Worm (Caenorhabditis elegans) whole organism, L4 larva: ENCODE measurements around the gene txt-18.

ENCODE experiments used
- D1046.2 ChIP-seq: fragments of 200-800 bp; sonication (Bioruptor generic); IDR thresholded peaks from 2 replicates; pipeline ENCODE4 v1.3.6; 2022; ENCODE audit warnings: missing genetic modification characterization, missing compliant biosample characterization
- R02D3.7 ChIP-seq: fragments of 150-350 bp; sonication (generic microtip); optimal IDR thresholded peaks from 3 replicates; lab custom pipeline; 2014; ENCODE audit warnings: missing biosample characterization, missing genetic modification characterization
- T20F7.1 ChIP-seq: fragments of 200-800 bp; sonication (Bioruptor generic); optimal IDR thresholded peaks from 2 replicates; lab custom pipeline; 2018; ENCODE audit warnings: mild to moderate bottlenecking, missing genetic modification characterization, missing compliant biosample characterization
- Y105C5A.15 ChIP-seq: fragments of 200-800 bp; sonication (Bioruptor generic); IDR thresholded peaks from 2 replicates; pipeline ENCODE4 v1.3.6; 2022; ENCODE audit warnings: missing genetic modification characterization, missing compliant biosample characterization
- Y5F2A.4 ChIP-seq: fragments of 200-800 bp; sonication (Bioruptor generic); optimal IDR thresholded peaks from 2 replicates; lab custom pipeline; 2018; ENCODE audit warnings: mild to moderate bottlenecking, missing genetic modification characterization, missing compliant biosample characterization
- aha-1 ChIP-seq: fragments of 150-350 bp; peaks from one replicate; lab custom pipeline; 2014; ENCODE audit warnings: missing biosample characterization, missing genetic modification characterization
- aly-2 ChIP-seq: sonication (generic microtip); optimal IDR thresholded peaks from 2 replicates; lab custom pipeline; 2018; ENCODE audit warnings: missing biosample characterization, missing genetic modification characterization
- arid-1 ChIP-seq: fragments of 200-800 bp; sonication (Bioruptor generic); conservative IDR thresholded peaks from 2 replicates; pipeline ENCODE4 v1.3.6; 2022; ENCODE audit warnings: missing genetic modification reagents, missing genetic modification characterization, missing compliant biosample characterization
- ceh-82 ChIP-seq: sonication (generic microtip); optimal IDR thresholded peaks from 2 replicates; lab custom pipeline; 2017; ENCODE audit warnings: missing biosample characterization, missing genetic modification characterization
- daf-16 ChIP-seq, 3 experiments: sonication (generic microtip); optimal IDR thresholded peaks; 2 replicates each; lab custom pipeline; 2016 to 2017; ENCODE audit warnings: missing genetic modification characterization in 3 of 3, missing genetic modification reagents in 3 of 3, mild to moderate bottlenecking in 2 of 3, missing compliant biosample characterization in 2 of 3, missing biosample characterization in 1 of 3, moderate library complexity in 1 of 3
- daf-19 ChIP-seq: fragments of 200-800 bp; sonication (Bioruptor generic); conservative IDR thresholded peaks from 2 replicates; pipeline ENCODE4 v1.3.6; 2022; ENCODE audit warnings: missing genetic modification characterization, missing compliant biosample characterization
- daf-8 ChIP-seq: fragments of 200-800 bp; sonication (Bioruptor generic); IDR thresholded peaks from 2 replicates; pipeline ENCODE4 v1.3.6; 2022; ENCODE audit warnings: missing genetic modification characterization, missing compliant biosample characterization
- dmd-9 ChIP-seq: fragments of 200-800 bp; sonication (Bioruptor generic); IDR thresholded peaks from 2 replicates; pipeline ENCODE4 v1.3.6; 2022; ENCODE audit warnings: missing genetic modification reagents, missing genetic modification characterization, missing compliant biosample characterization
- egl-43 ChIP-seq: fragments of 200-800 bp; sonication (Bioruptor generic); IDR thresholded peaks from 2 replicates; pipeline ENCODE4 v1.3.6; 2022; ENCODE audit warnings: missing genetic modification reagents, missing genetic modification characterization, missing compliant biosample characterization
- fos-1 ChIP-seq: fragments of 150-350 bp; optimal IDR thresholded peaks from 2 replicates; lab custom pipeline; 2014; ENCODE audit warnings: missing biosample characterization, missing genetic modification characterization
- gei-8 ChIP-seq: fragments of 200-800 bp; sonication (Bioruptor generic); optimal IDR thresholded peaks from 2 replicates; lab custom pipeline; 2018; ENCODE audit warnings: mild to moderate bottlenecking, missing genetic modification characterization, missing compliant biosample characterization
- hif-1 ChIP-seq, 2 experiments: sonication (generic microtip); optimal IDR thresholded peaks; 2 replicates each; lab custom pipeline; 2016 to 2017; ENCODE audit warnings: missing compliant biosample characterization in 2 of 2, missing genetic modification characterization in 2 of 2, missing genetic modification reagents in 2 of 2, missing genotype in 2 of 2, mild to moderate bottlenecking in 1 of 2
- hlh-11 ChIP-seq: fragments of 200-800 bp; sonication (Bioruptor generic); optimal IDR thresholded peaks from 2 replicates; lab custom pipeline; 2018; ENCODE audit warnings: mild to moderate bottlenecking, missing genetic modification characterization, missing compliant biosample characterization
- hlh-30 ChIP-seq: sonication (generic microtip); optimal IDR thresholded peaks from 2 replicates; lab custom pipeline; 2017; ENCODE audit warnings: antibody characterized with exemption, mild to moderate bottlenecking, missing genetic modification characterization, missing compliant biosample characterization; ENCODE audit not compliant: insufficient read depth
- lin-29 ChIP-seq: fragments of 200-800 bp; sonication (Bioruptor generic); IDR thresholded peaks from 2 replicates; pipeline ENCODE4 v1.3.6; 2022; ENCODE audit warnings: missing genetic modification reagents, missing genetic modification characterization, missing compliant biosample characterization
- lsy-2 ChIP-seq, 2 experiments: fragments of 150-350 bp in 1 of 2; sonication (generic microtip) in 1 of 2; optimal IDR thresholded peaks; 2 replicates each; lab custom pipeline; 2014 to 2017; ENCODE audit warnings: missing biosample characterization in 2 of 2, missing genetic modification characterization in 2 of 2
- madf-5 ChIP-seq, 2 experiments: fragments of 200-800 bp; sonication (Bioruptor generic); IDR thresholded peaks; 2 replicates each; pipeline ENCODE4 v1.3.6; 2022; ENCODE audit warnings: missing compliant biosample characterization in 2 of 2, missing genetic modification characterization in 2 of 2
- mep-1 ChIP-seq: fragments of 150-350 bp; sonication (generic microtip); optimal IDR thresholded peaks from 3 replicates; lab custom pipeline; 2014; ENCODE audit warnings: missing biosample characterization, missing genetic modification characterization
- mes-2 ChIP-seq: sonication (generic microtip); optimal IDR thresholded peaks from 2 replicates; lab custom pipeline; 2016; ENCODE audit warnings: missing genotype, mild to moderate bottlenecking, missing genetic modification characterization, missing compliant biosample characterization; ENCODE audit not compliant: poor library complexity, severe bottlenecking
- nhr-102 ChIP-seq: sonication (generic microtip); optimal IDR thresholded peaks from 2 replicates; lab custom pipeline; 2016; ENCODE audit warnings: mild to moderate bottlenecking, missing genetic modification characterization, moderate library complexity, missing compliant biosample characterization
- nhr-11 ChIP-seq: fragments of 150-350 bp; optimal IDR thresholded peaks from 2 replicates; lab custom pipeline; 2014; ENCODE audit warnings: missing biosample characterization, missing genetic modification characterization
- nhr-111 ChIP-seq: fragments of 200-800 bp; sonication (Bioruptor generic); optimal IDR thresholded peaks from 2 replicates; lab custom pipeline; 2018; ENCODE audit warnings: mild to moderate bottlenecking, missing genetic modification characterization, missing compliant biosample characterization
- nhr-25 ChIP-seq: sonication (generic microtip); optimal IDR thresholded peaks from 2 replicates; lab custom pipeline; 2017; ENCODE audit warnings: missing genetic modification characterization, mild to moderate bottlenecking, missing compliant biosample characterization, antibody characterized with exemption, moderate library complexity, borderline replicate concordance; ENCODE audit not compliant: insufficient read depth
- nhr-28 ChIP-seq: fragments of 150-350 bp; optimal IDR thresholded peaks from 2 replicates; lab custom pipeline; 2014; ENCODE audit warnings: missing biosample characterization, missing genetic modification characterization
- nhr-48 ChIP-seq: sonication (generic microtip); optimal IDR thresholded peaks from 2 replicates; lab custom pipeline; 2016; ENCODE audit warnings: mild to moderate bottlenecking, missing genetic modification characterization, missing compliant biosample characterization
- php-3 ChIP-seq: fragments of 200-800 bp; sonication (Bioruptor generic); IDR thresholded peaks from 2 replicates; pipeline ENCODE4 v1.3.6; 2022; ENCODE audit warnings: missing genetic modification reagents, missing genetic modification characterization, missing compliant biosample characterization
- rbr-2 ChIP-seq: sonication (generic microtip); optimal IDR thresholded peaks from 2 replicates; lab custom pipeline; 2016; ENCODE audit warnings: missing genotype, missing genetic modification characterization, missing compliant biosample characterization
- tag-97 ChIP-seq: fragments of 200-800 bp; sonication (Bioruptor generic); IDR thresholded peaks from 2 replicates; pipeline ENCODE4 v1.3.6; 2022; ENCODE audit warnings: missing genetic modification characterization, missing compliant biosample characterization
- unc-130 ChIP-seq: sonication (generic microtip); optimal IDR thresholded peaks from 2 replicates; lab custom pipeline; 2016; ENCODE audit warnings: missing genetic modification reagents, missing genetic modification characterization, missing compliant biosample characterization
- unc-62 ChIP-seq, 3 experiments: fragments of 150-350 bp in 1 of 3; sonication (generic microtip); optimal IDR thresholded peaks in 2 of 3; peaks in 1 of 3; 1 replicate in 1 of 3; 2 replicates in 2 of 3; lab custom pipeline; 2014 to 2017; ENCODE audit warnings: missing biosample characterization in 3 of 3, missing genetic modification characterization in 3 of 3, missing genetic modification reagents in 3 of 3, missing genotype in 1 of 3
- zfp-3 ChIP-seq: fragments of 200-800 bp; sonication (Bioruptor generic); conservative IDR thresholded peaks from 2 replicates; pipeline ENCODE4 v1.3.6; 2022; ENCODE audit warnings: missing genetic modification reagents, missing genetic modification characterization, missing compliant biosample characterization
- zip-11 ChIP-seq: fragments of 200-800 bp; sonication (Bioruptor generic); IDR thresholded peaks from 2 replicates; pipeline ENCODE4 v1.3.6; 2022; ENCODE audit warnings: missing genetic modification characterization, missing compliant biosample characterization

The txt-18 gene

DNA sequence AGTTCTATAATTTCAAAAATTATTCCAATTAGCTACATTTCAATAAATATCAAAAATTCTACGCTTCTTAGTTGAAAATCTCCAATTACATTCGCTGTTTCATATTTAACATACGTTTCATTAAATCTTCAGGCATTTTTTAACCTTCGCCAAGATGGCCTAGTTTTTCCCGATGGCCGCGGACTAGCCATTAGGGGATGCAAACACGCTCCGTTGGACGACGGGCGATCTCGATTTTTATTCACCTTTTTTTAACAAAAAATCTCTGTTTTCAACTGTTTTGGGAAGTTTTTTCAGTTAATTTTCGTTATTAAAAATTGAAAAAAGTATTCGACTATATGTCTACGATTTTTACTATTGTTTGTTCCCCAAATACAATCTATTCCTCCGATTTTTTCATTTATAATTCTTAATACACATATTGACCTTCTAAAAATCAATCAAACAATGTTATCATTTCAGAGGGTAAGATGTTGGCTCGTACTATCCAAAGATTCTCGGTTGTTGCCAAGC, 39.4 kb downstream of the txt-18 start, which contains the start of gene F58F12.1 (continued):
- TF ChIP-seq lin-29 (GFP tag; lab: Robert Waterston, UW) (no peak), rbr-2 (tag; lab: Kevin White, UChicago) (peak; percentile 38), zfp-3 (GFP tag; lab: Robert Waterston, UW) (no peak), lsy-2 (tag; optimal IDR thresholded peaks at IDR 0.05; lab: Kevin White, UChicago) (peak in 1 of 2 experiments; percentile 81), arid-1 (GFP tag; lab: Robert Waterston, UW) (no peak), hlh-30 (peak; percentile 52), aly-2 (tag; lab: Kevin White, UChicago) (no peak), mep-1 (tag; lab: Kevin White, UChicago) (peak; percentile 66), Y5F2A.4 (GFP tag; lab: Kevin White, UChicago) (no peak), nhr-102 (tag; lab: Kevin White, UChicago) (no peak), nhr-11 (tag; lab: Kevin White, UChicago) (peak; percentile 21), Y105C5A.15 (GFP tag; lab: Robert Waterston, UW) (no peak), T20F7.1 (no peak), daf-16 (GFP tag; optimal IDR thresholded peaks at IDR 0.05; lab: Kevin White, UChicago) (no peak), daf-16 (tag; optimal IDR thresholded peaks at IDR 0.05; lab: Kevin White, UChicago) (peak; percentile 50), gei-8 (GFP tag; lab: Kevin White, UChicago) (no peak), unc-130 (peak; percentile 90), nhr-28 (peak; percentile 55), nhr-111 (GFP tag; lab: Kevin White, UChicago) (no peak), aha-1 (tag; lab: Kevin White, UChicago) (peak; percentile 24), php-3 (no peak), dmd-9 (no peak), madf-5 (GFP tag; IDR thresholded peaks at IDR 0.05; lab: Robert Waterston, UW) (no peak), nhr-48 (tag; lab: Kevin White, UChicago) (no peak), mes-2 (peak; percentile 97), D1046.2 (no peak), zip-11 (GFP tag; lab: Robert Waterston, UW) (no peak), hlh-11 (peak; percentile 31), ceh-82 (tag; lab: Kevin White, UChicago) (no peak), daf-19 (GFP tag; lab: Robert Waterston, UW) (no peak), fos-1 (tag; lab: Kevin White, UChicago) (no peak), unc-62 (GFP tag; optimal IDR thresholded peaks at IDR 0.05 in 1 of 2; lab: Kevin White, UChicago) (peak in 1 of 2 experiments; percentile 75), unc-62 (tag; optimal IDR thresholded peaks at IDR 0.05; lab: Kevin White, UChicago) (no peak)
- TF ChIP-seq, all 104 proteins: peak for 20

DNA sequence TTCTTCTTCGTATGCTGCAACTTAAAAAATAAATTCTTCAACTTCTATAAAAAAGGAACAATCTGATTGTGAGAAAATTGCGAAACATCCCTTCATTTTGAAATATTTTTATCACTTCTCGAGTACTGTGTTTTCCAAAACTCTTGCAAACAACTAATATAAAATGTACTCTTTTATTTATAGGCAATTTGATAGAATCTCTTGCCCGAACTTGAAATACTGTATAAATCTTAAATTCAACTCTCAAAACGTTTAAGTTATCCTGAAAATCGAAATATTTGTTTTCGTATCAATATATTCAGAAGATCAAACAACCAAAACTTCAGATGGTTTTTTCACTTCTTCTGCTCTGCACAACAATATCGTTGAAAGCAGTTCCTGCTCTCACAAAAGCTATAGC, 42.6 kb downstream of the txt-18 start, which contains the start of gene F58F12.4:
F58F12.4 (plus strand) TSS at position 301 of the 400 bp plus-strand sequence.
- TF ChIP-seq tag-97 (no peak), nhr-25 (no peak), daf-8 (GFP tag; lab: Robert Waterston, UW) (no peak)
- TF ChIP-seq, all 104 proteins: peak for 0

- TF ChIP-seq Y105C5A.15 (GFP tag; lab: Robert Waterston, UW) (no peak), egl-43 (no peak), R02D3.7 (no peak), daf-19 (GFP tag; lab: Robert Waterston, UW) (no peak), nhr-102 (tag; lab: Kevin White, UChicago) (no peak), hif-1 (tag; optimal IDR thresholded peaks at IDR 0.05; lab: Kevin White, UChicago) (no peak)
These were observed 44.1 kb downstream of the txt-18 start, which contains the start of gene F58F12.2 for ce11 chrII:6387937-6388336. Gene F58F12.2, minus strand, starts transcription at chrII:6388037.
